Worm (Caenorhabditis elegans): ENCODE data around the gene C38D4.7.

C38D4.7 gene

DNA sequence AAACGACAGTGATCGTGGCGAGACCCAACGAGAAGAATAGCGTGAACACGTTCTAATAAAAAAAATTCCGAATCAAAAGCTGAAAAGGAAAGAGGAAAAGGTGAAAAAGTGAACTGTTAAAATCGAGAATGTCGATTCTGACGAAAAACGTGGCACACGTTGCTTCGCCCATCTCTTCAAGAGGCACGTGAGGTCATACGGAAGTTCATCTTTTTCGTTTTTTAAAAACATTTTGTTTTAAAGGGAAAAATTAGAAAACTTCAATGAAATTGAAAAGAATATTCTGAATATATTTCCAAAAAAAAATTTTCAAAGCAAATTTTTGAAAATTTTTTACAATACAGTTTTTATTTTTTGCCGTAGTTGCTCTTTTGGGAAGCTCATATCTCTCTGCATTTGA lies at the start of gene C38D4.7:
Gene C38D4.7 (minus strand): TSS at position 101 of the 400 bp plus-strand sequence.
- TF ChIP-seq unc-39 (tag; optimal IDR thresholded peaks at IDR 0.05) (no peak), blmp-1 (tag; optimal IDR thresholded peaks at IDR 0.05) (no peak), nhr-76 (tag; optimal IDR thresholded peaks at IDR 0.05) (no peak), drap-1 (GFP tag; optimal IDR thresholded peaks at IDR 0.05) (no peak), mab-5 (tag; optimal IDR thresholded peaks at IDR 0.05) (no peak), ceh-39 (tag; optimal IDR thresholded peaks at IDR 0.05) (no peak), ceh-43 (GFP tag; optimal IDR thresholded peaks at IDR 0.05) (no peak), lin-32 (GFP tag; optimal IDR thresholded peaks at IDR 0.05) (no peak), elt-1 (tag; optimal IDR thresholded peaks at IDR 0.05; ENCODE audit: borderline replicate concordance, insufficient read depth) (no peak)

DNA sequence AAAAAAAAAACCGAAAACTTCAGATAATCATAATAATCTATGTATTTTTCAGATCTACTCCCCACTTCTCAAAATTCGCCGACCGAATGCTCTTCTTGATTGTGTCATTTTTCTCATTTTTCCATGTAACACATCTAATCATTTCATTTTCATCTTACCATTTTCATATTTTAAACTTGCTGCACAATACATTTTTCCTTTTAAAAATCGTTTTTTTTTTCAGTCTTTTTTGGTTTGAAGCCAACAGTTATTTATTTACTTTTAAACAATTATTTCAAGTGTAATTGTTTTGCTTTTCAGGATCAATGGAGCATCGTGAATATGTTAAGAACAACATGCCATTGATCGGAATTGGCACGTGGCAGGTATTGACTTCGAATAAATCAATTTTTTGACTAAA lies 47.9 kb upstream of the C38D4.7 start, which contains the start of gene C35D10.6:
Gene C35D10.6 (plus strand): TSS at position 301 of the 400 bp plus-strand sequence.
- TF ChIP-seq unc-39 (tag; optimal IDR thresholded peaks at IDR 0.05), result no peak
- no peak for TF ChIP-seq blmp-1 (tag; optimal IDR thresholded peaks at IDR 0.05)
- no peak for TF ChIP-seq cnd-1 (tag; optimal IDR thresholded peaks at IDR 0.05)
- TF ChIP-seq lin-32 (GFP tag; optimal IDR thresholded peaks at IDR 0.05), result no peak
- no peak for TF ChIP-seq ham-2 (GFP tag; optimal IDR thresholded peaks at IDR 0.05)
- no peak for TF ChIP-seq mep-1 (tag; optimal IDR thresholded peaks at IDR 0.05)
- TF ChIP-seq tbx-8 (GFP tag; optimal IDR thresholded peaks at IDR 0.05), result no peak
- no peak for TF ChIP-seq mls-2 (tag; optimal IDR thresholded peaks at IDR 0.05)
- TF ChIP-seq bed-3 (GFP tag; optimal IDR thresholded peaks at IDR 0.05), result no peak

DNA sequence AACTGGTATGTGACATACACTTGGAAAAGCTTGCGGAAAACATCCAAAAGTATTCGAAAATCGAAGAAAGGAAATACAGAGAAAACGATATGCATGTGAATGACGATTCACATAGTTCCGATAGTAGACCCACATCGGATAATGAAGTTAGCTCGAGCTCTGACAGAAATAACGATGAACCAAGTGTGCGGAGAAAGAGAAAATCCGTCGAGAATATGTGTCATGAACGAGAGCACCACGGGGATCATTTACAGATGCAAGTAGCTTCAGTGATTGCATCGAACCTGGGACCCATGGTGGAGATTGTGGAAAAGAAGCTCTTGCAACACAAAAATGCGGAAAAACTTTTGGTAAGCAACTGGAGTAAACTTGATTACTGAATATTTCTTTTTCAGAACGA lies 45.9 kb upstream of the C38D4.7 start:
- no peak for TF ChIP-seq elt-1 (tag; optimal IDR thresholded peaks at IDR 0.05; ENCODE audit: borderline replicate concordance, insufficient read depth)
- TF ChIP-seq nhr-237 (tag; optimal IDR thresholded peaks at IDR 0.05), result no peak
- no peak for TF ChIP-seq sptf-1 (tag; optimal IDR thresholded peaks at IDR 0.05)
- TF ChIP-seq ham-2 (GFP tag; optimal IDR thresholded peaks at IDR 0.05), result no peak
- TF ChIP-seq hlh-1 (tag; optimal IDR thresholded peaks at IDR 0.05), result no peak
- TF ChIP-seq blmp-1 (tag; optimal IDR thresholded peaks at IDR 0.05), result no peak
- no peak for TF ChIP-seq nhr-28 (tag; optimal IDR thresholded peaks at IDR 0.05)
- TF ChIP-seq flh-1 (GFP tag; optimal IDR thresholded peaks at IDR 0.05), result no peak
- no peak for TF ChIP-seq ceh-83 (GFP tag; optimal IDR thresholded peaks at IDR 0.05)
- no peak for TF ChIP-seq tbx-8 (GFP tag; optimal IDR thresholded peaks at IDR 0.05)

DNA sequence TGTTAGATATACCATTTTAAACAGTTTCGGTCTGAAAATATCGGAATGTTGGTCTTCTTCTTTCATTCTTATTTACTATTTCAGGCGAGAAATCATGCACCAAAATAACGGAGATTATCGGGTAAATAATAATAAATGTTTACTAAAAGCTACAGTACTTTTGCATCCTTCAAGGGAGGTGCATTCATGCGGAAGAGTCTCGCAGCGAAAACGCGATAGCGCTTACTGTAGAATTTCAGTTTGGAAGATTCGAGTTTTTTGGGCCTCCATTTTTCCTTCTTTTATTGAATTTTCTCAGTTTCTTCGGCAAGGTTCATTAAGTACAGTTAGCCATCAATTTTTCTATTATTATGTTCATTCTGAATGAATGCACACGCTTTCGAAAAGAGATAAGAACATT lies 45.0 kb upstream of the C38D4.7 start, which contains the start of gene C35D10.7:
Gene C35D10.7 (plus strand): TSS at position 85 of the 400 bp plus-strand sequence.
- TF ChIP-seq ceh-43 (GFP tag; optimal IDR thresholded peaks at IDR 0.05), result no peak
- TF ChIP-seq elt-1 (tag; optimal IDR thresholded peaks at IDR 0.05; ENCODE audit: borderline replicate concordance, insufficient read depth), result no peak
- no peak for TF ChIP-seq hlh-1 (tag; optimal IDR thresholded peaks at IDR 0.05)
- no peak for TF ChIP-seq nhr-76 (tag; optimal IDR thresholded peaks at IDR 0.05)

DNA sequence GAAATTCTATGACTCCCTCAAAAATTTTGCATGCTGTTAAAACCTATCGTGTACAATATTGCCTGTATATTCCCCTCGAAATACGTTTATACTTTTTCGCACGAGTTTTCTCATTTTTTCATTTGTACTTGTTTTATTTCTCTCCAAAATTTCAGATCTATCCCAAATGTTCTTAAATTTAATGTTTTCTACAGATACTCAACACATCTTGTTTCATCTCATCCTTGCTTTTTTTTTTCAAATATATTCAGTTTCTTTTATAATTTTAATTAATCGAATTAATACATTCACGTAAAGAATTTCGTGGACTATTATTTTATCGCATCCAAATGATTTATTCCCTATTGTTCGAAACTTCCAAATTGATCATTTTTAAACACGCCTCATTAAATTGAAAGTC lies 43.8 kb upstream of the C38D4.7 start, which contains the start of gene C35D10.8:
Gene C35D10.8 (plus strand): TSS at position 301 of the 400 bp plus-strand sequence.
- no peak for TF ChIP-seq ztf-11 (tag; optimal IDR thresholded peaks at IDR 0.05)
- TF ChIP-seq unc-120 (tag; optimal IDR thresholded peaks at IDR 0.05; ENCODE audit: poor library complexity, severe bottlenecking), result no peak
- no peak for TF ChIP-seq lin-32 (GFP tag; optimal IDR thresholded peaks at IDR 0.05)
- TF ChIP-seq mep-1 (tag; optimal IDR thresholded peaks at IDR 0.05), result no peak
- no peak for TF ChIP-seq flh-1 (GFP tag; optimal IDR thresholded peaks at IDR 0.05)
- TF ChIP-seq bed-3 (GFP tag; optimal IDR thresholded peaks at IDR 0.05), result no peak
- TF ChIP-seq lsy-2 (tag; optimal IDR thresholded peaks at IDR 0.05), result no peak
- no peak for TF ChIP-seq nhr-76 (tag; optimal IDR thresholded peaks at IDR 0.05)
- no peak for TF ChIP-seq pha-4 (tag; optimal IDR thresholded peaks at IDR 0.05)
- TF ChIP-seq nhr-28 (tag; optimal IDR thresholded peaks at IDR 0.05), result no peak
- no peak for TF ChIP-seq nhr-2 (tag; optimal IDR thresholded peaks at IDR 0.05)
- TF ChIP-seq unc-39 (tag; optimal IDR thresholded peaks at IDR 0.05), result no peak
- no peak for TF ChIP-seq drap-1 (GFP tag; optimal IDR thresholded peaks at IDR 0.05)

DNA sequence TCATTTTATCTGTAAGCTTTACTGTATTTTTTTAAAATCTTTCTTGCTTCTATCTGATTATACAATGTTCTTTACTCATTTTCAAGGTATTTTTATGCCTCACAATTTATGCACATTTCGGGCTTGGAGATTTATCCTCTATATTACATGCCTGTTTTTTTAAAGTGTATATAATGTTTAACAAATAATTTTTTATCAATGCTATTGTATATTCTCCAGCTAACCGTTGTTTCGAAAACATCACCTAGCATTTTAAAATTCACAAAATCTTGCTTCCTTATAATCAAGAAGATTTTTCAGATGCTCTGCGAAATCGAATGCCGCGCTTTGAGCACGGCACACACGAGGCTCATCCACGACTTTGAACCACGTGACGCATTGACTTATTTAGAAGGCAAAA lies 40.9 kb upstream of the C38D4.7 start, which contains the start of gene ced-4:
Gene ced-4 (plus strand): TSS at position 301 of the 400 bp plus-strand sequence.
- TF ChIP-seq unc-120 (tag; optimal IDR thresholded peaks at IDR 0.05; ENCODE audit: poor library complexity, severe bottlenecking), result no peak
- no peak for TF ChIP-seq ztf-11 (tag; optimal IDR thresholded peaks at IDR 0.05)

DNA sequence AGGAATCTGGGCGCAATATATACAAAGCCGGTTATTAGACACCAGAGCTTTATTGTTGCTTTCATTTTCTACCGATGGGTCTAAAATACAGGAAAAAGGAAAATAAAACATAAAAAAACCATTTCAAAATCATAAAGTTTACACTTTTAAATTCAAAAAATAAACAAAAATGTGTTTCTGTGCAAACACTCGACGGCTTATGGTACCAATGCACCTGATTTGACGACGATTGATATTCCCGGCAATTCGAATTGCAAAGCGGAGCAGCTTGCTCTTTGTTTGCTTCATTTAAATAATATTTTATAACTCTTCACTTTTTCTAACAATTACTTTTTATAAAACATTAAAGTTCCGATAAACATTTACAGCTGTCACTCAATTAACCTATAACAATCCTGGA lies 39.0 kb upstream of the C38D4.7 start, which contains the start of gene F26A1.1:
Gene F26A1.1 (plus strand): TSS at position 369 of the 400 bp plus-strand sequence.
- TF ChIP-seq lsy-2 (tag; optimal IDR thresholded peaks at IDR 0.05), result peak; percentile 52
- no peak for TF ChIP-seq lin-32 (GFP tag; optimal IDR thresholded peaks at IDR 0.05)
- no peak for TF ChIP-seq blmp-1 (tag; optimal IDR thresholded peaks at IDR 0.05)
- TF ChIP-seq nhr-237 (tag; optimal IDR thresholded peaks at IDR 0.05), result peak; percentile 19
- TF ChIP-seq tbx-8 (GFP tag; optimal IDR thresholded peaks at IDR 0.05), result no peak
- TF ChIP-seq lin-13 (tag; optimal IDR thresholded peaks at IDR 0.05), result no peak
- no peak for TF ChIP-seq unc-120 (tag; optimal IDR thresholded peaks at IDR 0.05; ENCODE audit: poor library complexity, severe bottlenecking)
- no peak for TF ChIP-seq elt-1 (tag; optimal IDR thresholded peaks at IDR 0.05; ENCODE audit: borderline replicate concordance, insufficient read depth)
- peak; percentile 23 for TF ChIP-seq mep-1 (tag; optimal IDR thresholded peaks at IDR 0.05)
- TF ChIP-seq nhr-2 (tag; optimal IDR thresholded peaks at IDR 0.05), result no peak
- no peak for TF ChIP-seq ham-2 (GFP tag; optimal IDR thresholded peaks at IDR 0.05)
- TF ChIP-seq ces-1 (GFP tag; optimal IDR thresholded peaks at IDR 0.05), result peak; percentile 5
- no peak for TF ChIP-seq nhr-28 (tag; optimal IDR thresholded peaks at IDR 0.05)
- no peak for TF ChIP-seq ceh-83 (GFP tag; optimal IDR thresholded peaks at IDR 0.05)
- peak; percentile 41 for TF ChIP-seq pha-4 (tag; optimal IDR thresholded peaks at IDR 0.05)
- TF ChIP-seq elt-3 (tag; optimal IDR thresholded peaks at IDR 0.05), result no peak
- TF ChIP-seq bed-3 (GFP tag; optimal IDR thresholded peaks at IDR 0.05), result no peak
- TF ChIP-seq mls-2 (tag; optimal IDR thresholded peaks at IDR 0.05), result no peak
- TF ChIP-seq mab-5 (tag; optimal IDR thresholded peaks at IDR 0.05), result no peak
- TF ChIP-seq ceh-43 (GFP tag; optimal IDR thresholded peaks at IDR 0.05), result no peak
- no peak for TF ChIP-seq M03D4.4 (tag; optimal IDR thresholded peaks at IDR 0.05)
- no peak for TF ChIP-seq unc-62 (GFP tag; optimal IDR thresholded peaks at IDR 0.05)
